Worm (Caenorhabditis elegans) whole organism, L3 larva: ENCODE data around the gene C50A2.7.

Experiments
- R02D3.7 ChIP-seq: fragments of 150-350 bp; optimal IDR thresholded peaks from 2 replicates; lab custom pipeline; 2014; ENCODE audit warnings: missing biosample characterization, missing genetic modification characterization
- ZK546.5 ChIP-seq: sonication (generic microtip); optimal IDR thresholded peaks from 2 replicates; lab custom pipeline; 2017; ENCODE audit warnings: missing biosample characterization, missing genetic modification characterization
- aly-2 ChIP-seq: fragments of 150-350 bp; optimal IDR thresholded peaks from 2 replicates; lab custom pipeline; 2014; ENCODE audit warnings: missing biosample characterization, missing genetic modification characterization
- ama-1 ChIP-seq: fragments of 150-350 bp; optimal IDR thresholded peaks from 2 replicates; lab custom pipeline; 2018
- ceh-28 ChIP-seq: fragments of 150-350 bp; optimal IDR thresholded peaks from 2 replicates; lab custom pipeline; 2014; ENCODE audit warnings: missing biosample characterization, missing genetic modification reagents, missing genetic modification characterization
- ceh-82 ChIP-seq: fragments of 150-350 bp; optimal IDR thresholded peaks from 2 replicates; lab custom pipeline; 2014; ENCODE audit warnings: missing biosample characterization, missing genetic modification characterization
- ceh-9 ChIP-seq: sonication (generic microtip); optimal IDR thresholded peaks from 2 replicates; lab custom pipeline; 2018; ENCODE audit warnings: missing biosample characterization, missing genetic modification characterization
- daf-12 ChIP-seq: fragments of 150-350 bp; optimal IDR thresholded peaks from 2 replicates; lab custom pipeline; 2014; ENCODE audit warnings: missing biosample characterization, missing genetic modification reagents, missing genetic modification characterization
- egl-27 ChIP-seq: sonication (generic microtip); optimal IDR thresholded peaks from 4 replicates; lab custom pipeline; 2017; ENCODE audit warnings: missing biosample characterization, missing genetic modification reagents, missing genetic modification characterization
- egl-5 ChIP-seq: fragments of 150-350 bp; optimal IDR thresholded peaks from 2 replicates; lab custom pipeline; 2017; ENCODE audit warnings: missing biosample characterization, missing genetic modification reagents, missing genetic modification characterization, inconsistent platforms
- elt-1 ChIP-seq: fragments of 150-350 bp; optimal IDR thresholded peaks from 2 replicates; lab custom pipeline; 2014; ENCODE audit warnings: missing biosample characterization, missing genetic modification characterization
- eor-1 ChIP-seq, 2 experiments: fragments of 150-350 bp; optimal IDR thresholded peaks; 2 replicates each; lab custom pipeline; 2014 to 2018; ENCODE audit warnings: missing biosample characterization in 2 of 2, missing genetic modification characterization in 2 of 2
- fkh-10 ChIP-seq: sonication (generic microtip); optimal IDR thresholded peaks from 2 replicates; lab custom pipeline; 2017; ENCODE audit warnings: missing biosample characterization, missing genetic modification reagents, missing genetic modification characterization
- fkh-2 ChIP-seq: fragments of 150-350 bp; optimal IDR thresholded peaks from 2 replicates; lab custom pipeline; 2014; ENCODE audit warnings: missing biosample characterization, missing genetic modification reagents, missing genetic modification characterization
- fos-1 ChIP-seq: fragments of 150-350 bp; optimal IDR thresholded peaks from 2 replicates; lab custom pipeline; 2014; ENCODE audit warnings: missing biosample characterization, missing genetic modification characterization
- hmg-11 ChIP-seq: sonication (generic microtip); optimal IDR thresholded peaks from 2 replicates; lab custom pipeline; 2016; ENCODE audit warnings: missing genetic modification characterization, missing compliant biosample characterization
- lin-15B ChIP-seq: fragments of 150-350 bp; optimal IDR thresholded peaks from 2 replicates; lab custom pipeline; 2014; ENCODE audit warnings: missing biosample characterization, missing genetic modification characterization
- lin-39 ChIP-seq: fragments of 150-350 bp; optimal IDR thresholded peaks from 2 replicates; lab custom pipeline; 2018; ENCODE audit warnings: missing biosample characterization, missing genetic modification reagents, missing genetic modification characterization
- lsy-12 ChIP-seq: sonication (generic microtip); optimal IDR thresholded peaks from 2 replicates; lab custom pipeline; 2016; ENCODE audit warnings: mild to moderate bottlenecking, missing genetic modification characterization, missing compliant biosample characterization
- mml-1 ChIP-seq: fragments of 150-350 bp; sonication (generic microtip); optimal IDR thresholded peaks from 3 replicates; lab custom pipeline; 2014; ENCODE audit warnings: missing biosample characterization, missing genetic modification characterization
- nhr-12 ChIP-seq: fragments of 150-350 bp; optimal IDR thresholded peaks from 2 replicates; lab custom pipeline; 2014; ENCODE audit warnings: missing biosample characterization, missing genetic modification characterization
- nhr-23 ChIP-seq: fragments of 150-350 bp; optimal IDR thresholded peaks from 2 replicates; lab custom pipeline; 2014; ENCODE audit warnings: missing biosample characterization, missing genetic modification reagents, missing genetic modification characterization
- nhr-237 ChIP-seq: fragments of 150-350 bp; optimal IDR thresholded peaks from 2 replicates; lab custom pipeline; 2014; ENCODE audit warnings: missing biosample characterization, missing genetic modification characterization
- nhr-28 ChIP-seq: fragments of 150-350 bp; optimal IDR thresholded peaks from 2 replicates; lab custom pipeline; 2014; ENCODE audit warnings: missing biosample characterization, missing genetic modification characterization
- nhr-43 ChIP-seq: sonication (generic microtip); optimal IDR thresholded peaks from 2 replicates; lab custom pipeline; 2016; ENCODE audit warnings: mild to moderate bottlenecking, missing genetic modification characterization, missing compliant biosample characterization; ENCODE audit not compliant: poor library complexity, severe bottlenecking
- nhr-67 ChIP-seq: fragments of 150-350 bp; optimal IDR thresholded peaks from 2 replicates; lab custom pipeline; 2014; ENCODE audit warnings: missing biosample characterization, missing genetic modification characterization
- nhr-76 ChIP-seq: fragments of 150-350 bp; sonication (generic microtip); optimal IDR thresholded peaks from 5 replicates; lab custom pipeline; 2014; ENCODE audit warnings: missing biosample characterization, missing genetic modification characterization
- nhr-77 ChIP-seq: fragments of 150-350 bp; optimal IDR thresholded peaks from 2 replicates; lab custom pipeline; 2014; ENCODE audit warnings: missing biosample characterization, missing genetic modification characterization
- pha-4 ChIP-seq: fragments of 150-350 bp; optimal IDR thresholded peaks from 2 replicates; lab custom pipeline; 2014; ENCODE audit warnings: missing biosample characterization, missing genetic modification reagents, missing genetic modification characterization
- pqm-1 ChIP-seq: fragments of 150-350 bp; optimal IDR thresholded peaks from 2 replicates; lab custom pipeline; 2017; ENCODE audit warnings: missing biosample characterization, missing genetic modification characterization, inconsistent platforms
- sea-2 ChIP-seq: fragments of 150-350 bp; sonication (generic microtip); optimal IDR thresholded peaks from 4 replicates; lab custom pipeline; 2014; ENCODE audit warnings: missing biosample characterization, missing genetic modification reagents, missing genetic modification characterization
- snpc-4 ChIP-seq: fragments of 150-350 bp; optimal IDR thresholded peaks from 2 replicates; lab custom pipeline; 2014; ENCODE audit warnings: missing biosample characterization, missing genetic modification characterization
- tbx-2 ChIP-seq: sonication (generic microtip); optimal IDR thresholded peaks from 2 replicates; lab custom pipeline; 2016; ENCODE audit warnings: mild to moderate bottlenecking, missing genetic modification characterization, missing compliant biosample characterization
- unc-39 ChIP-seq: sonication (generic microtip); optimal IDR thresholded peaks from 4 replicates; lab custom pipeline; 2017; ENCODE audit warnings: missing biosample characterization, missing genetic modification characterization
- unc-62 ChIP-seq: fragments of 150-350 bp; sonication (generic microtip); optimal IDR thresholded peaks from 4 replicates; lab custom pipeline; 2014; ENCODE audit warnings: missing biosample characterization, missing genetic modification reagents, missing genetic modification characterization
- ztf-11 ChIP-seq: fragments of 150-350 bp; optimal IDR thresholded peaks from 2 replicates; lab custom pipeline; 2014; ENCODE audit warnings: missing biosample characterization, missing genetic modification characterization
- ztf-4 ChIP-seq: fragments of 150-350 bp; optimal IDR thresholded peaks from 2 replicates; lab custom pipeline; 2014; ENCODE audit warnings: missing biosample characterization, missing genetic modification characterization

The C50A2.7 gene

ce11 chrIV:1163126-1163525 is at the start of gene C50A2.7:
C50A2.7 (plus strand) TSS chrIV:1163426.
- TF ChIP-seq lin-39 (no peak), elt-1 (tag; lab: Kevin White, UChicago) (no peak), snpc-4 (tag; lab: Kevin White, UChicago) (no peak), ama-1 (lab: Kevin White, UChicago) (no peak), eor-1 (tag; optimal IDR thresholded peaks at IDR 0.05; lab: Kevin White, UChicago) (no peak), nhr-237 (tag; lab: Kevin White, UChicago) (no peak), egl-5 (tag; lab: Kevin White, UChicago) (no peak), ceh-28 (no peak)

ce11 chrIV:1113638-1114037 is 49.6 kb upstream of the C50A2.7 start, which contains the start of gene srx-14:
srx-14 (minus strand) TSS chrIV:1113738.
- no peak for TF ChIP-seq unc-62 (GFP tag; lab: Kevin White, UChicago)
- no peak for TF ChIP-seq nhr-77 (tag; lab: Kevin White, UChicago)
- TF ChIP-seq lin-39: no peak
- TF ChIP-seq ceh-28: no peak
- no peak for TF ChIP-seq nhr-67 (tag; lab: Kevin White, UChicago)
- no peak for TF ChIP-seq pqm-1 (tag; lab: Kevin White, UChicago)
- no peak for TF ChIP-seq fkh-2
- no peak for TF ChIP-seq ZK546.5 (tag; lab: Kevin White, UChicago)
- TF ChIP-seq nhr-28: no peak
- no peak for TF ChIP-seq mml-1 (tag; lab: Kevin White, UChicago)
- TF ChIP-seq ztf-4 (tag; lab: Kevin White, UChicago): no peak
- TF ChIP-seq fkh-10 (GFP tag; lab: Kevin White, UChicago): no peak

ce11 chrIV:1118566-1118965 is 44.7 kb upstream of the C50A2.7 start, which contains the start of gene srx-13:
srx-13 (minus strand) TSS chrIV:1118666.
- TF ChIP-seq aly-2 (tag; lab: Kevin White, UChicago): no peak
- no peak for TF ChIP-seq egl-5 (tag; lab: Kevin White, UChicago)
- TF ChIP-seq egl-27: no peak
- no peak for TF ChIP-seq eor-1 (tag; optimal IDR thresholded peaks at IDR 0.05; lab: Kevin White, UChicago)
- no peak for TF ChIP-seq nhr-43 (tag; lab: Kevin White, UChicago)
- TF ChIP-seq ZK546.5 (tag; lab: Kevin White, UChicago): no peak
- no peak for TF ChIP-seq ceh-9 (tag; lab: Kevin White, UChicago)
- TF ChIP-seq pha-4 (tag; lab: Kevin White, UChicago): no peak
- TF ChIP-seq unc-39 (tag; lab: Kevin White, UChicago): no peak
- TF ChIP-seq daf-12 (tag; lab: Kevin White, UChicago): no peak
- no peak for TF ChIP-seq nhr-28
- no peak for TF ChIP-seq hmg-11 (tag; lab: Kevin White, UChicago)
- no peak for TF ChIP-seq sea-2 (GFP tag; lab: Kevin White, UChicago)
- no peak for TF ChIP-seq R02D3.7
- no peak for TF ChIP-seq fos-1 (tag; lab: Kevin White, UChicago)
- no peak for TF ChIP-seq nhr-77 (tag; lab: Kevin White, UChicago)
- no peak for TF ChIP-seq elt-1 (tag; lab: Kevin White, UChicago)
- no peak for TF ChIP-seq ztf-11 (tag; lab: Kevin White, UChicago)
- no peak for TF ChIP-seq tbx-2

- TF ChIP-seq nhr-23 (tag; lab: Kevin White, UChicago): no peak
- TF ChIP-seq fkh-2: no peak
- no peak for TF ChIP-seq lin-15B (tag; lab: Kevin White, UChicago)
- no peak for TF ChIP-seq egl-27
- no peak for TF ChIP-seq snpc-4 (tag; lab: Kevin White, UChicago)
- TF ChIP-seq sea-2 (GFP tag; lab: Kevin White, UChicago): no peak
- no peak for TF ChIP-seq tbx-2
These were observed 42.4 kb upstream of the C50A2.7 start for ce11 chrIV:1120865-1121264.

ce11 chrIV:1121511-1121910 is 41.7 kb upstream of the C50A2.7 start:
- no peak for TF ChIP-seq unc-39 (tag; lab: Kevin White, UChicago)
- TF ChIP-seq nhr-43 (tag; lab: Kevin White, UChicago): no peak
- no peak for TF ChIP-seq tbx-2
- TF ChIP-seq ceh-82 (tag; lab: Kevin White, UChicago): no peak
- no peak for TF ChIP-seq ceh-9 (tag; lab: Kevin White, UChicago)
- no peak for TF ChIP-seq aly-2 (tag; lab: Kevin White, UChicago)
- TF ChIP-seq fkh-2: no peak
- no peak for TF ChIP-seq nhr-12 (tag; lab: Kevin White, UChicago)
- no peak for TF ChIP-seq ztf-4 (tag; lab: Kevin White, UChicago)
- no peak for TF ChIP-seq lsy-12 (tag; lab: Kevin White, UChicago)
- TF ChIP-seq ZK546.5 (tag; lab: Kevin White, UChicago): no peak
- no peak for TF ChIP-seq nhr-67 (tag; lab: Kevin White, UChicago)
- TF ChIP-seq nhr-76 (tag; lab: Kevin White, UChicago): no peak
- TF ChIP-seq egl-27: no peak
